Fruit fly (Drosophila melanogaster): ENCODE data around the gene nkd.
A peak's percentile ranks its signal among the peaks of the same experiment; 100 is the strongest.

Gene nkd

dm6 chr3L:19000413-19000812 is 44.8 kb downstream of the nkd start, which contains the start of gene CG3808:
TSS of gene CG3808 (minus strand) at chr3L:19000608.
- TF ChIP-seq CG14710 (tag; optimal IDR thresholded peaks at IDR 0.05) (peak; percentile 59), btn (GFP tag; optimal IDR thresholded peaks at IDR 0.05) (peak; percentile 4), CG16779 (GFP tag; IDR thresholded peaks at IDR 0.05) (no peak), CG13775 (GFP tag; optimal IDR thresholded peaks at IDR 0.05) (no peak), CG8290 (GFP tag; optimal IDR thresholded peaks at IDR 0.05) (peak; percentile 5), CG8290 (tag; optimal IDR thresholded peaks at IDR 0.05) (peak in 1 of 2 experiments; percentile 63), chm (GFP tag; IDR thresholded peaks at IDR 0.05) (0 out of 2 replicates have a peak, but pooled peaks have one; percentile 24), dpn (GFP tag; optimal IDR thresholded peaks at IDR 0.05) (peak; percentile 35 to 38), CG14441 (GFP tag; IDR thresholded peaks at IDR 0.05) (peak; percentile 38; the same call in 1 of the 2 replicates), Tbp (GFP tag; optimal IDR thresholded peaks at IDR 0.05) (no peak), amos (GFP tag; IDR thresholded peaks at IDR 0.05; ENCODE audit: partially characterized antibody) (peak; percentile 17; the same call in 1 of the 2 replicates), sens-2 (GFP tag; IDR thresholded peaks at IDR 0.05) (no peak), ab (GFP tag; optimal IDR thresholded peaks at IDR 0.05) (no peak), CG15514 (GFP tag; optimal IDR thresholded peaks at IDR 0.05) (peak; percentile 65), Usf (GFP tag; optimal IDR thresholded peaks at IDR 0.05) (peak; percentile 21), YL-1 (GFP tag; optimal IDR thresholded peaks at IDR 0.05) (peak; percentile 52), tap (tag; optimal IDR thresholded peaks at IDR 0.05) (no peak), CG7987 (GFP tag; optimal IDR thresholded peaks at IDR 0.05) (peak; percentile 9), CG2199 (GFP tag; IDR thresholded peaks at IDR 0.05) (peak; percentile 71; the same call in 2 of the 3 replicates), ssp (GFP tag; IDR thresholded peaks at IDR 0.05) (peak; percentile 35; the same call in 1 of the 2 replicates), CG1603 (tag; optimal IDR thresholded peaks at IDR 0.05) (peak; percentile 74), row (GFP tag; IDR thresholded peaks at IDR 0.05) (peak; percentile 13; the same call in 2 of the 3 replicates), ken (GFP tag; IDR thresholded peaks at IDR 0.05) (0 out of 3 replicates have a peak, but pooled peaks have one; percentile 24), CG6791 (GFP tag; IDR thresholded peaks at IDR 0.05; ENCODE audit: partially characterized antibody) (0 out of 3 replicates have a peak, but pooled peaks have one; percentile 46), ERR (GFP tag; optimal IDR thresholded peaks at IDR 0.05) (peak; percentile 20), CG12104 (GFP tag; optimal IDR thresholded peaks at IDR 0.05) (no peak), CG17361 (GFP tag; IDR thresholded peaks at IDR 0.05) (0 out of 3 replicates have a peak, but pooled peaks have one; percentile 27), maf-S (GFP tag; optimal IDR thresholded peaks at IDR 0.05) (peak; percentile 51), Dp (GFP tag; optimal IDR thresholded peaks at IDR 0.05) (peak; percentile 100), CG4360 (GFP tag; IDR thresholded peaks at IDR 0.05) (no peak), Oaz (GFP tag; IDR thresholded peaks at IDR 0.05) (no peak), Rx (GFP tag; IDR thresholded peaks at IDR 0.05) (no peak), CG17385 (GFP tag; optimal IDR thresholded peaks at IDR 0.05) (no peak), CHES-1-like (GFP tag; optimal IDR thresholded peaks at IDR 0.05) (peak; percentile 86), p53 (GFP tag; optimal IDR thresholded peaks at IDR 0.05) (peak; percentile 67), Dref (GFP tag; IDR thresholded peaks at IDR 0.05) (peak; percentile 40; the same call in 1 of the 2 replicates), MBD-R2 (GFP tag; IDR thresholded peaks at IDR 0.05) (peak; percentile 86), eyg (GFP tag; optimal IDR thresholded peaks at IDR 0.05) (peak; percentile 9), wek (GFP tag; optimal IDR thresholded peaks at IDR 0.05) (no peak), sima (GFP tag; optimal IDR thresholded peaks at IDR 0.05) (no peak), cas (GFP tag; IDR thresholded peaks at IDR 0.05) (no peak), Gug (GFP tag; IDR thresholded peaks at IDR 0.05) (no peak; the same call in 3 of the 4 replicates), mam (GFP tag; optimal IDR thresholded peaks at IDR 0.05) (peak; percentile 45), pita (GFP tag; optimal IDR thresholded peaks at IDR 0.05) (peak; percentile 74), Bdp1 (GFP tag; optimal IDR thresholded peaks at IDR 0.05) (no peak), Ravus (GFP tag; IDR thresholded peaks at IDR 0.05) (no peak), CG17829 (tag; optimal IDR thresholded peaks at IDR 0.05) (peak; percentile 64), CG11695 (GFP tag; IDR thresholded peaks at IDR 0.05) (no peak), da (GFP tag; optimal IDR thresholded peaks at IDR 0.05) (peak; percentile 14), Vsx1 (GFP tag; optimal IDR thresholded peaks at IDR 0.05) (no peak), Hmr (GFP tag; optimal IDR thresholded peaks at IDR 0.05) (peak; percentile 74), Sry-δ (GFP tag; optimal IDR thresholded peaks at IDR 0.05) (peak; percentile 56)
